Worm (Caenorhabditis elegans) whole organism, late embryonic: ENCODE data around the gene ins-17.

Source experiments
- ama-1 ChIP-seq: fragments of 150-350 bp; optimal IDR thresholded peaks from 2 replicates; lab custom pipeline; 2014
- ceh-6 ChIP-seq: fragments of 200-800 bp; sonication (Bioruptor generic); optimal IDR thresholded peaks from 2 replicates; lab custom pipeline; 2018; ENCODE audit warnings: mild to moderate bottlenecking, missing genetic modification characterization, missing compliant biosample characterization
- dmd-4 ChIP-seq: sonication (generic microtip); optimal IDR thresholded peaks from 2 replicates; lab custom pipeline; 2016; ENCODE audit warnings: borderline replicate concordance, missing genetic modification characterization, missing compliant biosample characterization
- dve-1 ChIP-seq: sonication (generic microtip); optimal IDR thresholded peaks from 2 replicates; lab custom pipeline; 2017; ENCODE audit warnings: antibody characterized with exemption, mild to moderate bottlenecking, missing genetic modification characterization, missing compliant biosample characterization
- hlh-8 ChIP-seq: sonication (generic microtip); optimal IDR thresholded peaks from 2 replicates; lab custom pipeline; 2016; ENCODE audit warnings: missing genotype, missing genetic modification characterization, missing compliant biosample characterization
- madf-2 ChIP-seq: sonication (generic microtip); optimal IDR thresholded peaks from 2 replicates; lab custom pipeline; 2017; ENCODE audit warnings: missing genetic modification characterization, missing compliant biosample characterization
- pha-2 ChIP-seq: sonication (generic microtip); optimal IDR thresholded peaks from 2 replicates; lab custom pipeline; 2017; ENCODE audit warnings: mild to moderate bottlenecking, missing genetic modification characterization, missing compliant biosample characterization
- pha-4 ChIP-seq: fragments of 150-350 bp; optimal IDR thresholded peaks from 2 replicates; lab custom pipeline; 2018; ENCODE audit warnings: missing biosample characterization, missing genetic modification reagents, missing genetic modification characterization
- pqm-1 ChIP-seq: sonication (generic microtip); optimal IDR thresholded peaks from 2 replicates; lab custom pipeline; 2016; ENCODE audit warnings: missing genetic modification characterization, missing compliant biosample characterization
- pros-1 ChIP-seq: fragments of 150-350 bp; optimal IDR thresholded peaks from 2 replicates; lab custom pipeline; 2014; ENCODE audit warnings: missing biosample characterization, missing genetic modification reagents, missing genetic modification characterization
- tbx-2 ChIP-seq: sonication (generic microtip); optimal IDR thresholded peaks from 2 replicates; lab custom pipeline; 2016; ENCODE audit warnings: missing genetic modification characterization, missing compliant biosample characterization
- unc-55 ChIP-seq: sonication (generic microtip); optimal IDR thresholded peaks from 2 replicates; lab custom pipeline; 2017; ENCODE audit warnings: missing biosample characterization, missing genetic modification reagents, missing genetic modification characterization
- unc-86 ChIP-seq: sonication (generic microtip); optimal IDR thresholded peaks from 2 replicates; lab custom pipeline; 2016; ENCODE audit warnings: missing genetic modification characterization, missing compliant biosample characterization

ce11 chrIII:4470793-4471192 lies 6.6 kb downstream of the ins-17 start:
- TF ChIP-seq pha-4 (tag; lab: Kevin White, UChicago) (no peak), hlh-8 (peak; percentile 72), dmd-4 (tag; lab: Kevin White, UChicago) (peak; percentile 65), ceh-6 (peak; percentile 92), pros-1 (tag; lab: Kevin White, UChicago) (no peak), unc-86 (tag; lab: Kevin White, UChicago) (peak; percentile 89), unc-55 (GFP tag; lab: Kevin White, UChicago) (no peak), madf-2 (tag; lab: Kevin White, UChicago) (peak; percentile 72), tbx-2 (tag; lab: Kevin White, UChicago) (peak; percentile 91), pha-2 (tag; lab: Kevin White, UChicago) (peak; percentile 84), dve-1 (peak; percentile 95), ama-1 (lab: Kevin White, UChicago) (no peak), pqm-1 (tag; lab: Kevin White, UChicago) (peak; percentile 46)
